Worm (Caenorhabditis elegans): ENCODE results near the gene spig-10.

DNA sequence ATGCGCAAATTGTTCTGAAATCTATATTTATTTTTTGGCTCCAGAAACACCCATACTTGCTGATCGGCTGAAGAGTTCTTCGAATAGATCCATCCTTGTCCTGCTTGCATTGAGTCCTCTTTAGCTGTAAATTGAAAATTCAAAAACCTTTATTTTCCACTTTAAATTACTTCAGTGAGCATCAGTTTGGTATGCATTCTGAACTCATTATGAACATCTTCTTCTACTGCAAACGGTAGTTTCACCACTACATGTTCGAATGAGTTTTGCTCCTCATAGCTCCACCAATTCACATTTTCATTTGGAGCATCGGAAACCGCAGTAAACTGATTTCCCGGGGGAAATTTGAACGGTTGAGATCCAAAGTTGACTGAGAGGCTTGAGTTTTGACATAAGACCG is 44.1 kb downstream of the spig-10 start:
- TF ChIP-seq ama-1 (optimal IDR thresholded peaks at IDR 0.05): no peak
- no peak for TF ChIP-seq ztf-11 (tag; optimal IDR thresholded peaks at IDR 0.05)
- no peak for TF ChIP-seq egl-27 (tag; optimal IDR thresholded peaks at IDR 0.05)
- TF ChIP-seq hif-1 (tag; optimal IDR thresholded peaks at IDR 0.05): no peak
